Worm (Caenorhabditis elegans): ENCODE data around the gene igcm-3.

- TF ChIP-seq mxl-3 (GFP tag; optimal IDR thresholded peaks at IDR 0.05) = no peak
- no peak for TF ChIP-seq ceh-82 (tag; optimal IDR thresholded peaks at IDR 0.05)
- no peak for TF ChIP-seq ama-1 (optimal IDR thresholded peaks at IDR 0.05)
- no peak for TF ChIP-seq F49E8.2 (tag; optimal IDR thresholded peaks at IDR 0.05; ENCODE audit: borderline replicate concordance)
- peak; percentile 77 for TF ChIP-seq fkh-10 (GFP tag; optimal IDR thresholded peaks at IDR 0.05)
- no peak for TF ChIP-seq T26A8.4 (GFP tag; IDR thresholded peaks at IDR 0.05)
Measured at ce11 chrX:2727681-2728080, 22.0 kb upstream of the igcm-3 start.

Measured in whole organism, L4 larva.